Worm (Caenorhabditis elegans) whole organism, early embryonic: ENCODE data around the gene ife-4.

Source experiments
- B0310.2 ChIP-seq: sonication (generic microtip); optimal IDR thresholded peaks from 2 replicates; lab custom pipeline; 2016; ENCODE audit warnings: mild to moderate bottlenecking, missing genetic modification characterization, missing compliant biosample characterization
- F13C5.2 ChIP-seq: sonication (generic microtip); optimal IDR thresholded peaks from 2 replicates; lab custom pipeline; 2017; ENCODE audit warnings: mild to moderate bottlenecking, missing genetic modification characterization, inconsistent platforms, missing compliant biosample characterization
- aly-1 ChIP-seq: sonication (generic microtip); optimal IDR thresholded peaks from 2 replicates; lab custom pipeline; 2016; ENCODE audit warnings: missing genetic modification characterization, missing compliant biosample characterization
- ama-1 ChIP-seq: fragments of 150-350 bp; optimal IDR thresholded peaks from 2 replicates; lab custom pipeline; 2014
- ceh-13 ChIP-seq: fragments of 200-800 bp; sonication (Bioruptor generic); optimal IDR thresholded peaks from 2 replicates; lab custom pipeline; 2018; ENCODE audit warnings: mild to moderate bottlenecking, missing genetic modification characterization, missing compliant biosample characterization
- ceh-36 ChIP-seq: sonication (generic microtip); optimal IDR thresholded peaks from 2 replicates; lab custom pipeline; 2016; ENCODE audit warnings: missing genetic modification characterization, inconsistent platforms, missing compliant biosample characterization
- ets-7 ChIP-seq: sonication (generic microtip); optimal IDR thresholded peaks from 2 replicates; lab custom pipeline; 2016; ENCODE audit warnings: missing genotype, missing genetic modification characterization, missing compliant biosample characterization
- flt-1 ChIP-seq: fragments of 200-800 bp; sonication (Bioruptor generic); IDR thresholded peaks from 2 replicates; pipeline ENCODE4 v1.3.6; 2022; ENCODE audit warnings: missing genetic modification characterization, missing compliant biosample characterization
- hmbx-1 ChIP-seq: sonication (generic microtip); optimal IDR thresholded peaks from 2 replicates; lab custom pipeline; 2016; ENCODE audit warnings: mild to moderate bottlenecking, missing genetic modification characterization, missing compliant biosample characterization
- hmg-4 ChIP-seq: fragments of 200-800 bp; sonication (Bioruptor generic); optimal IDR thresholded peaks from 2 replicates; lab custom pipeline; 2018; ENCODE audit warnings: mild to moderate bottlenecking, missing genetic modification characterization, missing compliant biosample characterization
- hnd-1 ChIP-seq: sonication (generic microtip); optimal IDR thresholded peaks from 2 replicates; lab custom pipeline; 2016; ENCODE audit warnings: missing genetic modification characterization, missing compliant biosample characterization
- pes-1 ChIP-seq: fragments of 200-800 bp; sonication (Bioruptor generic); IDR thresholded peaks from 2 replicates; pipeline ENCODE4 v1.3.6; 2022; ENCODE audit warnings: missing genetic modification reagents, missing genetic modification characterization, missing compliant biosample characterization
- scrt-1 ChIP-seq: fragments of 200-800 bp; sonication (Bioruptor generic); IDR thresholded peaks from 2 replicates; pipeline ENCODE4 v1.3.6; 2022; ENCODE audit warnings: missing genetic modification characterization, missing compliant biosample characterization
- sea-1 ChIP-seq: fragments of 200-800 bp; sonication (Bioruptor generic); conservative IDR thresholded peaks from 2 replicates; pipeline ENCODE4 v1.3.6; 2022; ENCODE audit warnings: missing genetic modification characterization, missing compliant biosample characterization
- tbx-11 ChIP-seq: fragments of 200-800 bp; sonication (Bioruptor generic); IDR thresholded peaks from 2 replicates; pipeline ENCODE4 v1.3.6; 2022; ENCODE audit warnings: missing genetic modification characterization, missing compliant biosample characterization
- tbx-37 ChIP-seq: fragments of 200-800 bp; sonication (Bioruptor generic); conservative IDR thresholded peaks from 2 replicates; pipeline ENCODE4 v1.3.6; 2022; ENCODE audit warnings: missing genetic modification reagents, missing genetic modification characterization, missing compliant biosample characterization
- tra-4 ChIP-seq: sonication (generic microtip); optimal IDR thresholded peaks from 2 replicates; lab custom pipeline; 2017; ENCODE audit warnings: missing genetic modification characterization, missing compliant biosample characterization

Gene ife-4

ce11 chrX:1103702-1104262, at the start of gene ife-4:
Gene ife-4, plus strand, starts transcription at chrX:1104212.
- TF ChIP-seq ceh-13 (GFP tag; lab: Kevin White, UChicago) (no peak), flt-1 (GFP tag; lab: Robert Waterston, UW) (0 out of 2 replicates have a peak, but pooled peaks have one; percentile 29), F13C5.2 (tag; lab: Kevin White, UChicago) (peak; percentile 71), B0310.2 (tag; lab: Kevin White, UChicago) (no peak), hmg-4 (GFP tag; lab: Kevin White, UChicago) (peak; percentile 71)

- TF ChIP-seq ceh-36 (tag; lab: Kevin White, UChicago) = no peak
- no peak for TF ChIP-seq B0310.2 (tag; lab: Kevin White, UChicago)
- no peak for TF ChIP-seq tra-4 (tag; lab: Kevin White, UChicago)
- no peak for TF ChIP-seq F13C5.2 (tag; lab: Kevin White, UChicago)
- no peak for TF ChIP-seq pes-1 (GFP tag; lab: Robert Waterston, UW)
- no peak for TF ChIP-seq tbx-37 (GFP tag; lab: Robert Waterston, UW)
- no peak for TF ChIP-seq ets-7 (tag; lab: Kevin White, UChicago)
- TF ChIP-seq tbx-11 (GFP tag; lab: Robert Waterston, UW) = no peak
- no peak for TF ChIP-seq scrt-1
- TF ChIP-seq hmg-4 (GFP tag; lab: Kevin White, UChicago) = no peak
- no peak for TF ChIP-seq sea-1 (GFP tag; lab: Robert Waterston, UW)
- TF ChIP-seq ceh-13 (GFP tag; lab: Kevin White, UChicago) = no peak
- no peak for TF ChIP-seq flt-1 (GFP tag; lab: Robert Waterston, UW)
- no peak for TF ChIP-seq ama-1
- TF ChIP-seq hmbx-1 (tag; lab: Kevin White, UChicago) = no peak
These were observed 46.1 kb upstream of the ife-4 start for ce11 chrX:1057821-1058377.

ce11 chrX:1060705-1061104, 43.3 kb upstream of the ife-4 start:
- TF ChIP-seq tbx-11 (GFP tag; lab: Robert Waterston, UW) (no peak), sea-1 (GFP tag; lab: Robert Waterston, UW) (no peak), ets-7 (tag; lab: Kevin White, UChicago) (no peak), hnd-1 (no peak), tra-4 (tag; lab: Kevin White, UChicago) (no peak), hmbx-1 (tag; lab: Kevin White, UChicago) (no peak), F13C5.2 (tag; lab: Kevin White, UChicago) (no peak)

ce11 chrX:1062403-1063073, 41.5 kb upstream of the ife-4 start, which contains the start of gene unc-1:
Gene unc-1, minus strand, starts transcription at chrX:1062453.
- TF ChIP-seq scrt-1 (0 out of 2 replicates have a peak, but pooled peaks have one; percentile 20), hnd-1 (no peak)

- TF ChIP-seq F13C5.2 (tag; lab: Kevin White, UChicago) (peak; percentile 45), sea-1 (GFP tag; lab: Robert Waterston, UW) (no peak), hmbx-1 (tag; lab: Kevin White, UChicago) (no peak), pes-1 (GFP tag; lab: Robert Waterston, UW) (no peak), hmg-4 (GFP tag; lab: Kevin White, UChicago) (peak; percentile 40), tra-4 (tag; lab: Kevin White, UChicago) (no peak)
These were observed 39.9 kb upstream of the ife-4 start for ce11 chrX:1064064-1064463.

- TF ChIP-seq sea-1 (GFP tag; lab: Robert Waterston, UW) (no peak), tbx-37 (GFP tag; lab: Robert Waterston, UW) (no peak), ets-7 (tag; lab: Kevin White, UChicago) (peak; percentile 78)
These were observed 35.0 kb upstream of the ife-4 start, which contains the start of gene mksr-1 for ce11 chrX:1068986-1069385. Gene mksr-1, minus strand, starts transcription at chrX:1069129.

ce11 chrX:1070585-1070984, 33.4 kb upstream of the ife-4 start:
- TF ChIP-seq tbx-37 (GFP tag; lab: Robert Waterston, UW) = peak; percentile 48; the same call in 1 of the 2 replicates

- no peak for TF ChIP-seq hmg-4 (GFP tag; lab: Kevin White, UChicago)
These were observed 31.9 kb upstream of the ife-4 start, which contains the start of gene lim-6 for ce11 chrX:1072152-1072551. Gene lim-6, plus strand, starts transcription at chrX:1072452.

- TF ChIP-seq flt-1 (GFP tag; lab: Robert Waterston, UW) (no peak), hnd-1 (no peak), ets-7 (tag; lab: Kevin White, UChicago) (no peak), ama-1 (no peak), tbx-11 (GFP tag; lab: Robert Waterston, UW) (no peak), hmbx-1 (tag; lab: Kevin White, UChicago) (no peak), ceh-36 (tag; lab: Kevin White, UChicago) (no peak), tbx-37 (GFP tag; lab: Robert Waterston, UW) (no peak), aly-1 (tag; lab: Kevin White, UChicago) (no peak), B0310.2 (tag; lab: Kevin White, UChicago) (no peak), scrt-1 (no peak), ceh-13 (GFP tag; lab: Kevin White, UChicago) (no peak), sea-1 (GFP tag; lab: Robert Waterston, UW) (no peak), hmg-4 (GFP tag; lab: Kevin White, UChicago) (no peak), tra-4 (tag; lab: Kevin White, UChicago) (no peak), F13C5.2 (tag; lab: Kevin White, UChicago) (no peak)
These were observed 23.5 kb upstream of the ife-4 start, which contains the start of gene pfn-3 for ce11 chrX:1080549-1080948. Gene pfn-3, minus strand, starts transcription at chrX:1080649.
